Fruit fly (Drosophila melanogaster): ENCODE results near the gene Ak3.

DNA sequence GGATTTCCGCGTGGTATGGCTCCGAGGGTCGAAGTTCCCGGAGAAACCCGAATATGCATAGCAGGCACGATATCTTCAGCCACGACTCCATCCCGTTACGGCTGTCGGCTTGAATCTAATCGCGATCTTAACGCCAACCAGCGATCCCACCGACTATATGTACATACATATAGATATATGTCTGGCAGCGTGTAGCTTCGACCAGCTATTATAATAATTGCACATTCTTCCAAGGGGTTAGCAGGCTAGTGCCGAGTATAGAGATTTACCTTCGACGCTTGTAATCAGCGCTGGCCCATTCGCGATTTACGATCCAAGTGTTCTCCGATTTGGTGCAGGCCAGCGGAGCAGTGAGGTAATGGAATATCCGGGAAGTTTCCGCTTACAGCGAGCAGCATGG is 29.7 kb downstream of the Ak3 start, which contains the start of gene CG14694:
- TF ChIP-seq Myc (optimal IDR thresholded peaks at IDR 0.05), result no peak
- no peak for TF ChIP-seq psq (optimal IDR thresholded peaks at IDR 0.05)
